Worm (Caenorhabditis elegans) whole organism, late embryonic: ENCODE results near the gene mom-2.

Experiments used
- elt-4 ChIP-seq: sonication (generic microtip); optimal IDR thresholded peaks from 2 replicates; lab custom pipeline; 2016; ENCODE audit warnings: missing genetic modification characterization, missing compliant biosample characterization
- fax-1 ChIP-seq: sonication (generic microtip); optimal IDR thresholded peaks from 2 replicates; lab custom pipeline; 2016; ENCODE audit warnings: missing genotype, missing genetic modification characterization, missing compliant biosample characterization
- fkh-10 ChIP-seq: fragments of 150-350 bp; optimal IDR thresholded peaks from 2 replicates; lab custom pipeline; 2014; ENCODE audit warnings: missing biosample characterization, missing genetic modification reagents, missing genetic modification characterization
- lin-11 ChIP-seq: fragments of 200-800 bp; sonication (Bioruptor generic); optimal IDR thresholded peaks from 2 replicates; lab custom pipeline; 2018; ENCODE audit warnings: mild to moderate bottlenecking, missing genetic modification characterization, missing compliant biosample characterization
- nhr-11 ChIP-seq: fragments of 150-350 bp; optimal IDR thresholded peaks from 2 replicates; lab custom pipeline; 2014; ENCODE audit warnings: missing biosample characterization, missing genetic modification characterization
- pag-3 ChIP-seq: sonication (generic microtip); optimal IDR thresholded peaks from 2 replicates; lab custom pipeline; 2016; ENCODE audit warnings: missing compliant biosample characterization, missing genetic modification characterization, borderline replicate concordance
- pha-4 ChIP-seq: fragments of 150-350 bp; optimal IDR thresholded peaks from 2 replicates; lab custom pipeline; 2018; ENCODE audit warnings: missing biosample characterization, missing genetic modification reagents, missing genetic modification characterization
- rnt-1 ChIP-seq: sonication (generic microtip); optimal IDR thresholded peaks from 2 replicates; lab custom pipeline; 2016; ENCODE audit warnings: missing genetic modification characterization, missing compliant biosample characterization
- sdc-2 ChIP-seq: sonication (generic microtip); optimal IDR thresholded peaks from 2 replicates; lab custom pipeline; 2016; ENCODE audit warnings: missing genotype, missing genetic modification characterization, missing compliant biosample characterization
- tbx-2 ChIP-seq: sonication (generic microtip); optimal IDR thresholded peaks from 2 replicates; lab custom pipeline; 2016; ENCODE audit warnings: missing genetic modification characterization, missing compliant biosample characterization
- unc-55 ChIP-seq: sonication (generic microtip); optimal IDR thresholded peaks from 2 replicates; lab custom pipeline; 2017; ENCODE audit warnings: missing biosample characterization, missing genetic modification reagents, missing genetic modification characterization

DNA sequence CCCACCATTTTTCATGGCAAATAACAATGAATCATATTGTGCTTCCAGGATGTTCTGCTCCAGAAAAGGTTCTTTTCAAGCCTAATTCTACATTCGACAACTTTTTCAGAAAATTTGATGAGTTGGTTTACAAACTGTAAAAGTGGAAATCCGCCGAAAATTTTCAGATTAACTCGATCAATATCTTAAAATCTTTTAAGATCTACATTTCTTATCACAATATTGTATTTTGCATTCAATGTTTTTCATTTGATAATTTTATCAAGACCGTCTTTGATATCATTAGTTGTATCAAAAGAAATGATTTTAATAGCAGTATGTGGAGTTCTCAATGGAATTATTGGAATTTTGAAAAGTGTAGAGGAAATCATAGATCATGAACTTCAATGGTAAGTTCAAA, 4.0 kb downstream of the mom-2 start, which contains the start of gene F38E1.6:
- TF ChIP-seq unc-55 (GFP tag; lab: Kevin White, UChicago) (no peak), fkh-10 (GFP tag; lab: Kevin White, UChicago) (no peak), elt-4 (tag; lab: Kevin White, UChicago) (no peak), rnt-1 (tag; lab: Kevin White, UChicago) (no peak), pha-4 (tag; lab: Kevin White, UChicago) (no peak), tbx-2 (tag; lab: Kevin White, UChicago) (no peak), sdc-2 (tag; lab: Kevin White, UChicago) (no peak), fax-1 (tag; lab: Kevin White, UChicago) (no peak), pag-3 (no peak), nhr-11 (no peak), lin-11 (tag; lab: Kevin White, UChicago) (no peak)
